Worm (Caenorhabditis elegans): ENCODE measurements around the gene Y69A2AL.2.

DNA sequence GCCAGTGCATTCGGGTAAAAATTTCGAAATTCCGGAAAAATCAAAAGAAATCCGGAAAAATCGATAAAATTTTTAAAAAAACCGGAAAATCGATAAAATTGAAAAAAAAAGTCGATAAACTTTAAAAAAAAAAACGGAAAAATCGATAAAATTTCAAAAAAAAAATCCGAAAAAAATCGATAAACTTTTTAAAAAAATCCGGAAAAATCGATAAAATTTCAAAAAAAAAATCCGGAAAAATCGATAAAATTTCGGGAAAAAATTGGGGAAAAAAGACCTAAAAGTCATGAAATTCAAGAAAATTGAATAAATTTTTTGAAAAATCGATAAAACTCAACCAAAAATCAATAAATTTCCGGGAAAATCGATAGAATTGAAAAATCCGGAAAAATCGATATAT lies 44.8 kb downstream of the Y69A2AL.2 start:
- no peak for TF ChIP-seq ama-1 (optimal IDR thresholded peaks at IDR 0.05)
- TF ChIP-seq tbx-11 (GFP tag; IDR thresholded peaks at IDR 0.05) = no peak
- TF ChIP-seq hnd-1 (tag; optimal IDR thresholded peaks at IDR 0.05) = no peak
- no peak for TF ChIP-seq sea-1 (GFP tag; conservative IDR thresholded peaks at IDR 0.05)
- no peak for TF ChIP-seq tbx-37 (GFP tag; conservative IDR thresholded peaks at IDR 0.05)
- TF ChIP-seq hmg-4 (GFP tag; optimal IDR thresholded peaks at IDR 0.05) = no peak
- no peak for TF ChIP-seq B0310.2 (tag; optimal IDR thresholded peaks at IDR 0.05)
- no peak for TF ChIP-seq F13C5.2 (tag; optimal IDR thresholded peaks at IDR 0.05)
- TF ChIP-seq ceh-36 (tag; optimal IDR thresholded peaks at IDR 0.05) = no peak
- no peak for TF ChIP-seq pes-1 (GFP tag; IDR thresholded peaks at IDR 0.05)
